Fruit fly (Drosophila melanogaster): ENCODE measurements around the gene CG15747.
A peak's percentile ranks its signal among the peaks of the same experiment; 100 is the strongest.

CG15747 gene

DNA sequence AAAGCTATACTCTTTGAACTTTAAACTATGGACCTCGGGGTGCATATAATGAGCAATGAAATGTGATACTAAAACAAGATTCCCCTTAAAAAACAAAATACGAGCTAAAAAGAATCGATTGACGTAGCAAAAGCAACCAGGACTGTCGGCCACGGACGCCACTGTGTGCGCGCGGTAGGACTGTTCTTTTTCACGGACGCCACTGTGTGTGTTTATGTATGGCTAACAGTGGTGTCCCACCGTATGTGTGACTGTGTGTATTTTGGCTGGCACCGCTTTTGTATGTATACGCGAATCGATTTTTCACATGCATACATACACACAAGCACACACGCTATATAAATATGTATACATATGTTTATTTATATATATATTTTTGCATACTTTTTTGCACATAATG is 45.7 kb downstream of the CG15747 start (continued):
- TF ChIP-seq Mrtf (GFP tag; IDR thresholded peaks at IDR 0.05) (no peak), CG8388 (GFP tag; optimal IDR thresholded peaks at IDR 0.05) (peak; percentile 0), Gsc (GFP tag; IDR thresholded peaks at IDR 0.05) (no peak), luna (GFP tag; optimal IDR thresholded peaks at IDR 0.05) (no peak), CG10462 (GFP tag; optimal IDR thresholded peaks at IDR 0.05) (no peak), CG14860 (GFP tag; IDR thresholded peaks at IDR 0.05; ENCODE audit: partially characterized antibody) (no peak), bab2 (GFP tag; optimal IDR thresholded peaks at IDR 0.05) (peak; percentile 58), B-H1 (GFP tag; IDR thresholded peaks at IDR 0.05) (no peak; the same call in 2 of the 3 replicates), Dfd (GFP tag; optimal IDR thresholded peaks at IDR 0.05) (no peak), maf-S (GFP tag; optimal IDR thresholded peaks at IDR 0.05) (peak; percentile 45), CG10321 (GFP tag; IDR thresholded peaks at IDR 0.05) (0 out of 2 replicates have a peak, but pooled peaks have one; percentile 23), ci (GFP tag; IDR thresholded peaks at IDR 0.05) (peak; percentile 66), trh (GFP tag; optimal IDR thresholded peaks at IDR 0.05) (no peak), chn (GFP tag; optimal IDR thresholded peaks at IDR 0.05) (peak; percentile 56), Atf3 (GFP tag; optimal IDR thresholded peaks at IDR 0.05) (no peak), tll (GFP tag; optimal IDR thresholded peaks at IDR 0.05) (no peak), wdn (GFP tag; IDR thresholded peaks at IDR 0.05) (peak; percentile 42; the same call in 1 of the 2 replicates), CG12659 (GFP tag; optimal IDR thresholded peaks at IDR 0.05) (peak; percentile 42), sob (GFP tag; IDR thresholded peaks at IDR 0.05) (peak; percentile 67), Dp (GFP tag; optimal IDR thresholded peaks at IDR 0.05) (peak; percentile 9), CG8359 (GFP tag; optimal IDR thresholded peaks at IDR 0.05; ENCODE audit: borderline replicate concordance) (no peak), Fer1 (GFP tag; optimal IDR thresholded peaks at IDR 0.05) (peak; percentile 38), grau (tag; optimal IDR thresholded peaks at IDR 0.05) (peak; percentile 40), E2f1 (GFP tag; IDR thresholded peaks at IDR 0.05) (peak; percentile 51), Asciz (GFP tag; optimal IDR thresholded peaks at IDR 0.05) (peak; percentile 5), CG31224 (GFP tag; IDR thresholded peaks at IDR 0.05) (no peak), C15 (GFP tag; IDR thresholded peaks at IDR 0.05) (no peak), Ptx1 (GFP tag; IDR thresholded peaks at IDR 0.05) (peak; percentile 59), CG6813 (GFP tag; optimal IDR thresholded peaks at IDR 0.05) (peak; percentile 21), dysf (GFP tag; IDR thresholded peaks at IDR 0.05) (no peak; the same call in 2 of the 3 replicates), fu2 (GFP tag; optimal IDR thresholded peaks at IDR 0.05) (peak; percentile 54), CG1603 (tag; optimal IDR thresholded peaks at IDR 0.05) (peak; percentile 43), Sox102F (GFP tag; optimal IDR thresholded peaks at IDR 0.05) (no peak), row (GFP tag; IDR thresholded peaks at IDR 0.05) (peak; percentile 42), MBD-R2 (GFP tag; IDR thresholded peaks at IDR 0.05) (peak; percentile 70), B-H2 (GFP tag; optimal IDR thresholded peaks at IDR 0.05) (peak; percentile 40), Lhr (GFP tag; optimal IDR thresholded peaks at IDR 0.05) (no peak), sr (GFP tag; IDR thresholded peaks at IDR 0.05) (no peak), zen (tag; optimal IDR thresholded peaks at IDR 0.05) (no peak), CG10959 (GFP tag; IDR thresholded peaks at IDR 0.05) (0 out of 2 replicates have a peak, but pooled peaks have one; percentile 26), CG1832 (GFP tag; optimal IDR thresholded peaks at IDR 0.05) (no peak), da (GFP tag; optimal IDR thresholded peaks at IDR 0.05) (no peak), BtbVII (GFP tag; optimal IDR thresholded peaks at IDR 0.05) (peak; percentile 20), mirr (GFP tag; optimal IDR thresholded peaks at IDR 0.05) (peak; percentile 62), CkIIα-i1 (GFP tag; IDR thresholded peaks at IDR 0.05) (no peak), aop (GFP tag; IDR thresholded peaks at IDR 0.05) (no peak), CG30020 (tag; optimal IDR thresholded peaks at IDR 0.05) (no peak), CG30431 (GFP tag; optimal IDR thresholded peaks at IDR 0.05) (no peak), onecut (GFP tag; IDR thresholded peaks at IDR 0.05) (peak; percentile 99), slp2 (GFP tag; optimal IDR thresholded peaks at IDR 0.05) (peak; percentile 35), Hr78 (GFP tag; optimal IDR thresholded peaks at IDR 0.05) (no peak)
